Worm (Caenorhabditis elegans): ENCODE results near the gene R07B1.8.

ce11 chrX:9851745-9852330 is 20.6 kb downstream of the R07B1.8 start, which contains the start of gene lec-7:
- TF ChIP-seq egl-27 (tag; optimal IDR thresholded peaks at IDR 0.05) (no peak), mdl-1 (tag; optimal IDR thresholded peaks at IDR 0.05) (no peak), ztf-11 (tag; optimal IDR thresholded peaks at IDR 0.05) (no peak), nhr-11 (tag; optimal IDR thresholded peaks at IDR 0.05) (no peak), lin-11 (tag; optimal IDR thresholded peaks at IDR 0.05) (no peak), ceh-82 (tag; optimal IDR thresholded peaks at IDR 0.05) (no peak), F13H6.1 (tag; optimal IDR thresholded peaks at IDR 0.05) (no peak), lsy-2 (tag; optimal IDR thresholded peaks at IDR 0.05) (no peak), nhr-237 (tag; optimal IDR thresholded peaks at IDR 0.05) (no peak)

Measured in whole organism, L2 larva.